Fruit fly (Drosophila melanogaster) whole organism, prepupa: Measurements from ENCODE around the gene CG42342.
A peak's percentile ranks its signal among the peaks of the same experiment; 100 is the strongest.

Experiments
- Blimp-1 ChIP-seq: fragments of 200-800 bp; sonication (Bioruptor generic); optimal IDR thresholded peaks from 3 replicates; lab custom pipeline; 2017; ENCODE audit warnings: missing biosample characterization, missing genetic modification characterization, mild to moderate bottlenecking, moderate library complexity, missing genetic modification reagents
- CG10669 ChIP-seq: fragments of 200-800 bp; sonication (Bioruptor generic); optimal IDR thresholded peaks from 3 replicates; lab custom pipeline; 2018; ENCODE audit warnings: missing biosample characterization, mild to moderate bottlenecking, missing genetic modification characterization, moderate library complexity
- CG11762 ChIP-seq: fragments of 200-800 bp; sonication (Bioruptor generic); optimal IDR thresholded peaks from 3 replicates; lab custom pipeline; 2016; ENCODE audit warnings: missing biosample characterization, missing genetic modification characterization; ENCODE audit not compliant: insufficient read depth
- CG11902 ChIP-seq: fragments of 200-800 bp; sonication (Bioruptor generic); optimal IDR thresholded peaks from 3 replicates; lab custom pipeline; 2016; ENCODE audit warnings: missing biosample characterization, missing genetic modification characterization
- CG1621 ChIP-seq: fragments of 200-800 bp; sonication (Bioruptor generic); optimal IDR thresholded peaks from 3 replicates; lab custom pipeline; 2018; ENCODE audit warnings: missing biosample characterization, mild to moderate bottlenecking, missing genetic modification characterization
- CG3032 ChIP-seq: fragments of 200-800 bp; optimal IDR thresholded peaks from 2 replicates; lab custom pipeline; 2019; ENCODE audit warnings: missing biosample characterization, mild to moderate bottlenecking, missing genetic modification characterization, moderate library complexity
- CG31627 ChIP-seq: fragments of 200-800 bp; sonication (Bioruptor generic); optimal IDR thresholded peaks from 3 replicates; lab custom pipeline; 2016; ENCODE audit warnings: missing biosample characterization, missing genetic modification characterization
- CG34406 ChIP-seq: fragments of 200-800 bp; sonication (Bioruptor generic); optimal IDR thresholded peaks from 3 replicates; lab custom pipeline; 2016; ENCODE audit warnings: missing biosample characterization, missing genetic modification characterization
- CG6163 ChIP-seq: fragments of 200-800 bp; sonication (Bioruptor generic); IDR thresholded peaks from 3 replicates; pipeline ENCODE4 v1.3.6; 2022; ENCODE audit warnings: missing biosample characterization, missing genetic modification characterization
- CG6276 ChIP-seq: fragments of 200-800 bp; sonication (Bioruptor generic); optimal IDR thresholded peaks from 2 replicates; lab custom pipeline; 2017; ENCODE audit warnings: missing biosample characterization, mild to moderate bottlenecking, missing genetic modification characterization
- CG8119 ChIP-seq: fragments of 200-800 bp; sonication (Bioruptor generic); IDR thresholded peaks from 3 replicates; pipeline ENCODE4 v1.3.6; 2022; ENCODE audit warnings: missing biosample characterization, missing genetic modification characterization
- CG8632 ChIP-seq: fragments of 200-800 bp; sonication (Bioruptor generic); optimal IDR thresholded peaks from 3 replicates; lab custom pipeline; 2016; ENCODE audit warnings: missing biosample characterization, missing genetic modification characterization
- Eip75B ChIP-seq: fragments of 200-800 bp; sonication (Bioruptor generic); optimal IDR thresholded peaks from 3 replicates; lab custom pipeline; 2016; ENCODE audit warnings: missing biosample characterization, missing genetic modification characterization
- Eip78C ChIP-seq: fragments of 200-800 bp; sonication (Bioruptor generic); peaks from one replicate; lab custom pipeline; 2016; ENCODE audit warnings: missing biosample characterization, missing genetic modification characterization
- Ets21C ChIP-seq: fragments of 200-800 bp; sonication (Bioruptor generic); optimal IDR thresholded peaks from 3 replicates; lab custom pipeline; 2016; ENCODE audit warnings: missing biosample characterization, missing genetic modification characterization
- Ets96B ChIP-seq: fragments of 200-800 bp; optimal IDR thresholded peaks from 2 replicates; lab custom pipeline; 2019; ENCODE audit warnings: missing biosample characterization, mild to moderate bottlenecking, missing genetic modification characterization, moderate library complexity
- Hr38 ChIP-seq: sonication (Bioruptor generic); optimal IDR thresholded peaks from 2 replicates; lab custom pipeline; 2016; ENCODE audit warnings: missing biosample characterization, missing genetic modification characterization
- Hr4 ChIP-seq: fragments of 200-800 bp; sonication (Bioruptor generic); optimal IDR thresholded peaks from 3 replicates; lab custom pipeline; 2016; ENCODE audit warnings: missing biosample characterization, missing genetic modification characterization
- Lpt ChIP-seq: fragments of 200-800 bp; sonication (Bioruptor generic); optimal IDR thresholded peaks from 3 replicates; lab custom pipeline; 2016; ENCODE audit warnings: missing biosample characterization, missing genetic modification characterization
- Met ChIP-seq: fragments of 200-800 bp; sonication (Bioruptor generic); optimal IDR thresholded peaks from 3 replicates; lab custom pipeline; 2016; ENCODE audit warnings: missing biosample characterization, missing genetic modification characterization
- OdsH ChIP-seq: fragments of 200-800 bp; sonication (Bioruptor generic); optimal IDR thresholded peaks from 3 replicates; lab custom pipeline; 2016; ENCODE audit warnings: missing biosample characterization, missing genetic modification characterization
- Sox14 ChIP-seq: fragments of 200-800 bp; sonication (Bioruptor generic); optimal IDR thresholded peaks from 3 replicates; lab custom pipeline; 2016; ENCODE audit warnings: missing biosample characterization, missing genetic modification characterization
- achi ChIP-seq: fragments of 200-800 bp; sonication (Bioruptor generic); optimal IDR thresholded peaks from 3 replicates; lab custom pipeline; 2016; ENCODE audit warnings: missing biosample characterization, missing genetic modification characterization
- acj6 ChIP-seq: fragments of 200-800 bp; sonication (Bioruptor generic); optimal IDR thresholded peaks from 3 replicates; lab custom pipeline; 2016; ENCODE audit warnings: missing biosample characterization, missing genetic modification characterization
- cyc ChIP-seq: fragments of 200-800 bp; sonication (Bioruptor generic); optimal IDR thresholded peaks from 3 replicates; lab custom pipeline; 2016; ENCODE audit warnings: missing biosample characterization, missing genetic modification characterization
- dac ChIP-seq: fragments of 200-800 bp; sonication (Bioruptor generic); optimal IDR thresholded peaks from 2 replicates; lab custom pipeline; 2017; ENCODE audit warnings: missing biosample characterization, mild to moderate bottlenecking, missing genetic modification characterization
- dsx ChIP-seq: fragments of 200-800 bp; optimal IDR thresholded peaks from 3 replicates; lab custom pipeline; 2019; ENCODE audit warnings: missing biosample characterization, mild to moderate bottlenecking, missing genetic modification characterization, moderate library complexity; ENCODE audit not compliant: poor library complexity, severe bottlenecking
- esn ChIP-seq: fragments of 200-800 bp; sonication (Bioruptor generic); optimal IDR thresholded peaks from 2 replicates; lab custom pipeline; 2016; ENCODE audit warnings: missing biosample characterization, mild to moderate bottlenecking, missing genetic modification characterization, moderate library complexity
- fd59A ChIP-seq: fragments of 200-800 bp; sonication (Bioruptor generic); optimal IDR thresholded peaks from 2 replicates; lab custom pipeline; 2017; ENCODE audit warnings: missing biosample characterization, mild to moderate bottlenecking, missing genetic modification characterization, missing genetic modification reagents
- fd85E ChIP-seq: fragments of 200-800 bp; sonication (Bioruptor generic); optimal IDR thresholded peaks from 3 replicates; lab custom pipeline; 2016; ENCODE audit warnings: missing biosample characterization, missing genetic modification characterization
- net ChIP-seq: fragments of 200-800 bp; sonication (Bioruptor generic); optimal IDR thresholded peaks from 3 replicates; lab custom pipeline; 2016; ENCODE audit warnings: missing biosample characterization, missing genetic modification characterization
- pdm3 ChIP-seq: fragments of 200-800 bp; sonication (Bioruptor generic); optimal IDR thresholded peaks from 3 replicates; lab custom pipeline; 2016; ENCODE audit warnings: missing biosample characterization, missing genetic modification characterization
- salr ChIP-seq, 2 experiments: fragments of 200-800 bp; sonication (Bioruptor generic); optimal IDR thresholded peaks; 3 replicates each; lab custom pipeline; 2016 to 2018; ENCODE audit warnings: missing biosample characterization in 2 of 2, missing genetic modification characterization in 2 of 2, mild to moderate bottlenecking in 1 of 2
- spab ChIP-seq: fragments of 200-800 bp; sonication (Bioruptor generic); optimal IDR thresholded peaks from 2 replicates; lab custom pipeline; 2017; ENCODE audit warnings: missing biosample characterization, mild to moderate bottlenecking, missing genetic modification characterization, missing genetic modification reagents
- ss ChIP-seq, 2 experiments: fragments of 200-800 bp; sonication (Bioruptor generic); optimal IDR thresholded peaks; 2 replicates in 1 of 2; 3 replicates in 1 of 2; lab custom pipeline; 2017 to 2018; ENCODE audit warnings: mild to moderate bottlenecking in 2 of 2, missing biosample characterization in 2 of 2, missing genetic modification characterization in 2 of 2, moderate library complexity in 1 of 2
- svp ChIP-seq: fragments of 200-800 bp; sonication (Bioruptor generic); peaks from one replicate; lab custom pipeline; 2016; ENCODE audit warnings: missing biosample characterization, missing genetic modification characterization
- vri ChIP-seq: fragments of 200-800 bp; sonication (Bioruptor generic); optimal IDR thresholded peaks from 3 replicates; lab custom pipeline; 2016; ENCODE audit warnings: missing biosample characterization, mild to moderate bottlenecking, missing genetic modification characterization

Gene CG42342

dm6 chr3R:16472301-16472700 is 30.3 kb upstream of the CG42342 start, which contains the start of gene Gyc89Da:
Gene Gyc89Da, plus strand, starts transcription at chr3R:16472601.
- TF ChIP-seq Met (GFP tag; lab: Kevin White, UChicago): no peak
- no peak for TF ChIP-seq CG6276 (GFP tag; lab: Kevin White, UChicago)
- no peak for TF ChIP-seq Hr4 (GFP tag; lab: Kevin White, UChicago)
- no peak for TF ChIP-seq vri (GFP tag; lab: Kevin White, UChicago)
- TF ChIP-seq CG11762: no peak
- no peak for TF ChIP-seq Ets96B (tag; lab: Kevin White, UChicago)
- TF ChIP-seq net (GFP tag; lab: Kevin White, UChicago): no peak
- no peak for TF ChIP-seq dsx (GFP tag; lab: Kevin White, UChicago)
- no peak for TF ChIP-seq spab
- TF ChIP-seq pdm3 (GFP tag; lab: Kevin White, UChicago): no peak
- TF ChIP-seq cyc (GFP tag; lab: Kevin White, UChicago): no peak
- no peak for TF ChIP-seq Ets21C
- TF ChIP-seq CG6163 (GFP tag; lab: Robert Waterston, UW): no peak
- no peak for TF ChIP-seq CG1621
- TF ChIP-seq CG34406 (GFP tag; lab: Kevin White, UChicago): no peak
- TF ChIP-seq Blimp-1 (GFP tag; lab: Kevin White, UChicago): no peak

DNA sequence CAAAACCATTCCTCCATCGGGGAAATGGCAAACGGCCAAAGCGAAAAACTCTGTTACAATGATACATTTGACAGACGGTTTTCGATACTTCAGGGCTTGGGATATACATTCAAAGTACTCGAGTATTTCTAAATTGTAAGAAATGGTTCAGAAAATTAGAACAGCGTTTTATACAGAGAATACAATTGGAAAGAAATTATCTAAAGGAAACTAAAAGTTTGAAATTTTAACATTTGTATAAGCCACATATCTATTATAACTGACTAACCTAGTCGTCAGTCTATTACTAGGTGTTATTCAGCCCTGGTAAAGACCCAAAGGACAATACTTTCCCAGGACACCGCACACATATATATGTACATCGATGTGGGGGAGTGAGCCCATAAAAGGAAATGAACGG is 26.1 kb upstream of the CG42342 start:
- peak; percentile 75 for TF ChIP-seq Eip78C
- TF ChIP-seq salr (GFP tag; optimal IDR thresholded peaks at IDR 0.05; lab: Kevin White, UChicago): no peak
- TF ChIP-seq OdsH (GFP tag; lab: Kevin White, UChicago): no peak
- TF ChIP-seq, all 60 proteins: peak for 1

- TF ChIP-seq svp (GFP tag; lab: Kevin White, UChicago) (no peak), net (GFP tag; lab: Kevin White, UChicago) (no peak), CG10669 (no peak), CG3032 (tag; lab: Kevin White, UChicago) (no peak), acj6 (no peak), Hr38 (GFP tag; lab: Kevin White, UChicago) (no peak), achi (GFP tag; lab: Kevin White, UChicago) (no peak), fd59A (GFP tag; lab: Kevin White, UChicago) (no peak), spab (no peak), CG8632 (no peak), CG6276 (GFP tag; lab: Kevin White, UChicago) (no peak), Sox14 (no peak), salr (GFP tag; optimal IDR thresholded peaks at IDR 0.05; lab: Kevin White, UChicago) (no peak), Lpt (GFP tag; lab: Kevin White, UChicago) (no peak), fd85E (GFP tag; lab: Kevin White, UChicago) (no peak), dac (GFP tag; lab: Kevin White, UChicago) (no peak), dsx (GFP tag; lab: Kevin White, UChicago) (no peak), CG11902 (GFP tag; lab: Kevin White, UChicago) (no peak), ss (GFP tag; optimal IDR thresholded peaks at IDR 0.05; lab: Kevin White, UChicago) (no peak)
These were observed 25.5 kb upstream of the CG42342 start, which contains the start of gene Gyc89Db for dm6 chr3R:16477033-16477432. Gene Gyc89Db, plus strand, starts transcription at chr3R:16477110.

dm6 chr3R:16480995-16481394 is 21.6 kb upstream of the CG42342 start, which contains the start of gene Dhfr:
Gene Dhfr, plus strand, starts transcription at chr3R:16481167.
- TF ChIP-seq Eip78C: peak; percentile 12
- TF ChIP-seq CG8119: no peak

DNA sequence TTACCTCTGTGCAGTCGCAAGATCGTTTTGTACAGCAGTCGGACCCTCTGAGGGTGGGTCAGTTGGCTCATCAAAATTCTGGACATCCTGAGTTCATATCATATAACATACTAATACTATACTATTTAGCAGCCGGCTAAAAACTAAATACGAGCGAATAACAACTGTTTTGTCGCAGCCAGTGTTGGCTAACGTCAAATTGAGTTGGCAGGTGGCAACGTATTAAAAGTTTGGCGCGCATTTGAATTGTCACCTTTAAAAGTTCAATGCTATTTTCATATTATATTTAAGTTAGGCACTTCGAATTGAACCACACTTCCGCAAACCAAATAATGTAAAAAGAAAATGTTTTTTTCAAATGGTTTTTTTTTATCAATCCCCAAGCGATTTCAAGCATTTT is 20.3 kb upstream of the CG42342 start, which contains the start of gene Sdhaf3:
TSS of gene Sdhaf3 (minus strand) at position 177 of the 400 bp plus-strand sequence.
- peak; percentile 36 for TF ChIP-seq esn (GFP tag; lab: Kevin White, UChicago)
- TF ChIP-seq CG1621: no peak
- peak; percentile 3 for TF ChIP-seq Eip78C
- TF ChIP-seq Eip75B (GFP tag; lab: Kevin White, UChicago): no peak
- no peak for TF ChIP-seq CG31627 (GFP tag; lab: Kevin White, UChicago)
